Fruit fly (Drosophila melanogaster) whole organism, prepupa: ENCODE results near the gene Sox21b.

Source experiments
- CG3919 ChIP-seq: fragments of 200-800 bp; sonication (Bioruptor generic); optimal IDR thresholded peaks from 3 replicates; lab custom pipeline; 2016; ENCODE audit warnings: missing biosample characterization, missing genetic modification characterization
- CG6276 ChIP-seq: fragments of 200-800 bp; sonication (Bioruptor generic); optimal IDR thresholded peaks from 2 replicates; lab custom pipeline; 2017; ENCODE audit warnings: missing biosample characterization, mild to moderate bottlenecking, missing genetic modification characterization
- Eip78C ChIP-seq: fragments of 200-800 bp; sonication (Bioruptor generic); peaks from one replicate; lab custom pipeline; 2016; ENCODE audit warnings: missing biosample characterization, missing genetic modification characterization
- Hr39 ChIP-seq: fragments of 200-800 bp; sonication (Bioruptor generic); optimal IDR thresholded peaks from 2 replicates; lab custom pipeline; 2016; ENCODE audit warnings: missing biosample characterization, missing genetic modification characterization
- OdsH ChIP-seq: fragments of 200-800 bp; sonication (Bioruptor generic); optimal IDR thresholded peaks from 3 replicates; lab custom pipeline; 2016; ENCODE audit warnings: missing biosample characterization, missing genetic modification characterization

DNA sequence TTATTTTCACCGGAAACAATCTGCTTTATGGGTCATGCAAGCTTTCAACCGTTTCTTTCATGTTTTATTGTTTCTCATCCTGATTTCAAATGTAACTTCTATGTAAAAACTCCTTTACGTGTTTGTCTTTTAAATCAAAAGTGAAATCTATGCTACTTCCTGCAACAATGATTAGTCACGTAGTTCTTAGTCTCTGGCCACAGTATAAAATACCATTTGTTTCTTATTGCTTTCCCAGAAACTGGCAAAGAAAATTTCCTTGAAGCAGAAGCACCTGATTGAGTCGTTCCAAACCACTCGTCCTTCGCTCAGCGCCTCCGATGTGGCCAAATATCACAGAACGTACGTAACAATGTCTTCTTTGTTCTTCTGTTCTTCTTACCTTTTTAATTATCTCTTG lies 55.7 kb downstream of the Sox21b start, which contains the start of gene btl:
- TF ChIP-seq Hr39 (GFP tag; lab: Kevin White, UChicago): no peak
- no peak for TF ChIP-seq OdsH (GFP tag; lab: Kevin White, UChicago)
- no peak for TF ChIP-seq CG3919 (GFP tag; lab: Kevin White, UChicago)
- TF ChIP-seq Eip78C: no peak
- no peak for TF ChIP-seq CG6276 (GFP tag; lab: Kevin White, UChicago)
